Worm (Caenorhabditis elegans) whole organism, L4 larva: ENCODE results near the gene dyf-19.

Experiments
- D1046.2 ChIP-seq: fragments of 200-800 bp; sonication (Bioruptor generic); IDR thresholded peaks from 2 replicates; pipeline ENCODE4 v1.3.6; 2022; ENCODE audit warnings: missing genetic modification characterization, missing compliant biosample characterization
- F37D6.2 ChIP-seq: sonication (generic microtip); optimal IDR thresholded peaks from 2 replicates; lab custom pipeline; 2016; ENCODE audit warnings: mild to moderate bottlenecking, missing genetic modification characterization, missing compliant biosample characterization
- F44E2.7 ChIP-seq: fragments of 200-800 bp; sonication (Bioruptor generic); IDR thresholded peaks from 2 replicates; pipeline ENCODE4 v2.1.2; 2022; ENCODE audit warnings: missing genetic modification characterization, missing compliant biosample characterization
- R02D3.7 ChIP-seq: fragments of 150-350 bp; sonication (generic microtip); optimal IDR thresholded peaks from 3 replicates; lab custom pipeline; 2014; ENCODE audit warnings: missing biosample characterization, missing genetic modification characterization
- T26A8.4 ChIP-seq: fragments of 200-800 bp; sonication (Bioruptor generic); IDR thresholded peaks from 2 replicates; pipeline ENCODE4 v1.3.6; 2022; ENCODE audit warnings: missing genetic modification characterization, missing compliant biosample characterization
- Y105C5A.15 ChIP-seq: fragments of 200-800 bp; sonication (Bioruptor generic); IDR thresholded peaks from 2 replicates; pipeline ENCODE4 v1.3.6; 2022; ENCODE audit warnings: missing genetic modification characterization, missing compliant biosample characterization
- Y48G9A.11 ChIP-seq: fragments of 200-800 bp; sonication (Bioruptor generic); IDR thresholded peaks from 2 replicates; pipeline ENCODE4 v1.3.6; 2022; ENCODE audit warnings: missing genetic modification reagents, missing genetic modification characterization, missing compliant biosample characterization
- Y5F2A.4 ChIP-seq: fragments of 200-800 bp; sonication (Bioruptor generic); optimal IDR thresholded peaks from 2 replicates; lab custom pipeline; 2018; ENCODE audit warnings: mild to moderate bottlenecking, missing genetic modification characterization, missing compliant biosample characterization
- Y75B8A.6 ChIP-seq: fragments of 200-800 bp; sonication (Bioruptor generic); IDR thresholded peaks from 2 replicates; pipeline ENCODE4 v1.3.6; 2022; ENCODE audit warnings: missing genetic modification reagents, missing genetic modification characterization, missing compliant biosample characterization
- ZK337.2 ChIP-seq: fragments of 200-800 bp; sonication (Bioruptor generic); IDR thresholded peaks from 2 replicates; pipeline ENCODE4 v1.3.6; 2022; ENCODE audit warnings: missing genetic modification reagents, missing genetic modification characterization, missing compliant biosample characterization
- ZK546.5 ChIP-seq, 2 experiments: sonication (generic microtip); optimal IDR thresholded peaks; 2 replicates each; lab custom pipeline; 2017; ENCODE audit warnings: missing biosample characterization in 2 of 2, missing genetic modification characterization in 2 of 2
- aly-2 ChIP-seq: sonication (generic microtip); optimal IDR thresholded peaks from 2 replicates; lab custom pipeline; 2018; ENCODE audit warnings: missing biosample characterization, missing genetic modification characterization
- attf-4 ChIP-seq: sonication (generic microtip); optimal IDR thresholded peaks from 3 replicates; lab custom pipeline; 2017; ENCODE audit warnings: missing biosample characterization, missing genetic modification characterization
- ceh-20 ChIP-seq: fragments of 200-800 bp; sonication (Bioruptor generic); IDR thresholded peaks from 2 replicates; pipeline ENCODE4 v1.3.6; 2022; ENCODE audit warnings: missing genetic modification reagents, missing genetic modification characterization, missing compliant biosample characterization
- ceh-32 ChIP-seq: sonication (generic microtip); optimal IDR thresholded peaks from 2 replicates; lab custom pipeline; 2016; ENCODE audit warnings: mild to moderate bottlenecking, missing genetic modification characterization, missing compliant biosample characterization; ENCODE audit not compliant: poor library complexity
- ceh-62 ChIP-seq: sonication (generic microtip); optimal IDR thresholded peaks from 2 replicates; lab custom pipeline; 2017; ENCODE audit warnings: missing biosample characterization, missing genetic modification characterization
- daf-19 ChIP-seq: fragments of 200-800 bp; sonication (Bioruptor generic); conservative IDR thresholded peaks from 2 replicates; pipeline ENCODE4 v1.3.6; 2022; ENCODE audit warnings: missing genetic modification characterization, missing compliant biosample characterization
- daf-8 ChIP-seq: fragments of 200-800 bp; sonication (Bioruptor generic); IDR thresholded peaks from 2 replicates; pipeline ENCODE4 v1.3.6; 2022; ENCODE audit warnings: missing genetic modification characterization, missing compliant biosample characterization
- dmd-9 ChIP-seq: fragments of 200-800 bp; sonication (Bioruptor generic); IDR thresholded peaks from 2 replicates; pipeline ENCODE4 v1.3.6; 2022; ENCODE audit warnings: missing genetic modification reagents, missing genetic modification characterization, missing compliant biosample characterization
- dpl-1 ChIP-seq: fragments of 150-350 bp; optimal IDR thresholded peaks from 2 replicates; lab custom pipeline; 2014; ENCODE audit warnings: missing biosample characterization, missing genetic modification reagents, missing genetic modification characterization
- fkh-10 ChIP-seq: fragments of 150-350 bp; optimal IDR thresholded peaks from 2 replicates; lab custom pipeline; 2014; ENCODE audit warnings: missing biosample characterization, missing genetic modification reagents, missing genetic modification characterization
- fos-1 ChIP-seq: fragments of 150-350 bp; optimal IDR thresholded peaks from 2 replicates; lab custom pipeline; 2014; ENCODE audit warnings: missing biosample characterization, missing genetic modification characterization
- hlh-11 ChIP-seq: fragments of 200-800 bp; sonication (Bioruptor generic); optimal IDR thresholded peaks from 2 replicates; lab custom pipeline; 2018; ENCODE audit warnings: mild to moderate bottlenecking, missing genetic modification characterization, missing compliant biosample characterization
- hlh-30 ChIP-seq: sonication (generic microtip); optimal IDR thresholded peaks from 2 replicates; lab custom pipeline; 2017; ENCODE audit warnings: antibody characterized with exemption, mild to moderate bottlenecking, missing genetic modification characterization, missing compliant biosample characterization; ENCODE audit not compliant: insufficient read depth
- lin-13 ChIP-seq: fragments of 150-350 bp; optimal IDR thresholded peaks from 2 replicates; lab custom pipeline; 2014; ENCODE audit warnings: missing biosample characterization, missing genetic modification reagents, missing genetic modification characterization
- lin-38 ChIP-seq: fragments of 200-800 bp; sonication (Bioruptor generic); IDR thresholded peaks from 2 replicates; pipeline ENCODE4 v1.3.6; 2022; ENCODE audit warnings: missing genetic modification reagents, missing genetic modification characterization, missing compliant biosample characterization
- lin-39 ChIP-seq: fragments of 150-350 bp; optimal IDR thresholded peaks from 2 replicates; lab custom pipeline; 2014; ENCODE audit warnings: missing biosample characterization, missing genetic modification reagents, missing genetic modification characterization
- madf-5 ChIP-seq, 2 experiments: fragments of 200-800 bp; sonication (Bioruptor generic); IDR thresholded peaks; 2 replicates each; pipeline ENCODE4 v1.3.6; 2022; ENCODE audit warnings: missing compliant biosample characterization in 2 of 2, missing genetic modification characterization in 2 of 2
- mdl-1 ChIP-seq, 2 experiments: fragments of 150-350 bp in 1 of 2; sonication (generic microtip) in 1 of 2; optimal IDR thresholded peaks; 2 replicates each; lab custom pipeline; 2014 to 2017; ENCODE audit warnings: missing biosample characterization in 2 of 2, missing genetic modification characterization in 2 of 2
- mdt-29 ChIP-seq: fragments of 200-800 bp; sonication (Bioruptor generic); IDR thresholded peaks from 2 replicates; pipeline ENCODE4 v1.3.6; 2022; ENCODE audit warnings: missing genetic modification reagents, missing genetic modification characterization, missing compliant biosample characterization
- mxl-2 ChIP-seq: fragments of 200-800 bp; sonication (Bioruptor generic); conservative IDR thresholded peaks from 2 replicates; pipeline ENCODE4 v1.3.6; 2022; ENCODE audit warnings: missing genetic modification reagents, missing genetic modification characterization, missing compliant biosample characterization
- nhr-25 ChIP-seq: sonication (generic microtip); optimal IDR thresholded peaks from 2 replicates; lab custom pipeline; 2017; ENCODE audit warnings: missing genetic modification characterization, mild to moderate bottlenecking, missing compliant biosample characterization, antibody characterized with exemption, moderate library complexity, borderline replicate concordance; ENCODE audit not compliant: insufficient read depth
- nhr-28 ChIP-seq: fragments of 150-350 bp; optimal IDR thresholded peaks from 2 replicates; lab custom pipeline; 2014; ENCODE audit warnings: missing biosample characterization, missing genetic modification characterization
- nhr-41 ChIP-seq: fragments of 200-800 bp; sonication (Bioruptor generic); IDR thresholded peaks from 2 replicates; pipeline ENCODE4 v1.3.6; 2022; ENCODE audit warnings: missing genetic modification reagents, missing genetic modification characterization, missing compliant biosample characterization
- nhr-48 ChIP-seq: sonication (generic microtip); optimal IDR thresholded peaks from 2 replicates; lab custom pipeline; 2016; ENCODE audit warnings: mild to moderate bottlenecking, missing genetic modification characterization, missing compliant biosample characterization
- nhr-6 ChIP-seq: fragments of 150-350 bp; optimal IDR thresholded peaks from 2 replicates; lab custom pipeline; 2014; ENCODE audit warnings: missing biosample characterization, missing genetic modification characterization
- nhr-76 ChIP-seq: fragments of 150-350 bp; optimal IDR thresholded peaks from 2 replicates; lab custom pipeline; 2014; ENCODE audit warnings: missing biosample characterization, missing genetic modification characterization
- pha-4 ChIP-seq, 2 experiments: fragments of 150-350 bp in 1 of 2; fragments of 200-800 bp in 1 of 2; sonication (Bioruptor generic) in 1 of 2; IDR thresholded peaks in 1 of 2; optimal IDR thresholded peaks in 1 of 2; 2 replicates each; pipeline versions ENCODE4 v1.3.6 to Lab custom; 2014 to 2022; ENCODE audit warnings: missing genetic modification characterization in 2 of 2, missing genetic modification reagents in 2 of 2, missing biosample characterization in 1 of 2, missing compliant biosample characterization in 1 of 2
- php-3 ChIP-seq: fragments of 200-800 bp; sonication (Bioruptor generic); IDR thresholded peaks from 2 replicates; pipeline ENCODE4 v1.3.6; 2022; ENCODE audit warnings: missing genetic modification reagents, missing genetic modification characterization, missing compliant biosample characterization
- saeg-2 ChIP-seq: fragments of 200-800 bp; sonication (Bioruptor generic); IDR thresholded peaks from 2 replicates; pipeline ENCODE4 v1.3.6; 2022; ENCODE audit warnings: missing genetic modification reagents, missing genetic modification characterization, missing compliant biosample characterization
- sdz-12 ChIP-seq: fragments of 200-800 bp; sonication (Bioruptor generic); optimal IDR thresholded peaks from 2 replicates; lab custom pipeline; 2018; ENCODE audit warnings: mild to moderate bottlenecking, missing genetic modification characterization, missing compliant biosample characterization
- snpc-1.2 ChIP-seq: fragments of 200-800 bp; sonication (Bioruptor generic); IDR thresholded peaks from 2 replicates; pipeline ENCODE4 v1.3.6; 2022; ENCODE audit warnings: missing genetic modification reagents, missing genetic modification characterization, missing compliant biosample characterization
- spr-1 ChIP-seq: sonication (generic microtip); optimal IDR thresholded peaks from 2 replicates; lab custom pipeline; 2016; ENCODE audit warnings: mild to moderate bottlenecking, missing genetic modification characterization, missing compliant biosample characterization
- tag-97 ChIP-seq: fragments of 200-800 bp; sonication (Bioruptor generic); IDR thresholded peaks from 2 replicates; pipeline ENCODE4 v1.3.6; 2022; ENCODE audit warnings: missing genetic modification characterization, missing compliant biosample characterization
- unc-130 ChIP-seq: sonication (generic microtip); optimal IDR thresholded peaks from 2 replicates; lab custom pipeline; 2016; ENCODE audit warnings: missing genetic modification reagents, missing genetic modification characterization, missing compliant biosample characterization
- unc-39 ChIP-seq: sonication (generic microtip); optimal IDR thresholded peaks from 2 replicates; lab custom pipeline; 2017; ENCODE audit warnings: missing biosample characterization, missing genetic modification characterization
- zag-1 ChIP-seq: fragments of 150-350 bp; optimal IDR thresholded peaks from 2 replicates; lab custom pipeline; 2014; ENCODE audit warnings: missing biosample characterization, missing genetic modification characterization
- ztf-11 ChIP-seq: fragments of 150-350 bp; optimal IDR thresholded peaks from 2 replicates; lab custom pipeline; 2014; ENCODE audit warnings: missing biosample characterization, missing genetic modification characterization
- ztf-7 ChIP-seq: fragments of 150-350 bp; optimal IDR thresholded peaks from 2 replicates; lab custom pipeline; 2014; ENCODE audit warnings: missing biosample characterization, missing genetic modification characterization

Gene dyf-19

ce11 chrV:19640808-19641207, 16.0 kb downstream of the dyf-19 start, which contains the start of gene Y43F8C.6:
Gene Y43F8C.6 (minus strand): TSS chrV:19640908.
- TF ChIP-seq spr-1 = no peak
- TF ChIP-seq ztf-7 (tag; lab: Kevin White, UChicago) = no peak
- TF ChIP-seq lin-13 (GFP tag; lab: Kevin White, UChicago) = no peak
- TF ChIP-seq snpc-1.2 (GFP tag; lab: Robert Waterston, UW) = no peak
- TF ChIP-seq ztf-11 (tag; lab: Kevin White, UChicago) = no peak
- no peak for TF ChIP-seq ZK337.2 (GFP tag; lab: Robert Waterston, UW)
- no peak for TF ChIP-seq Y48G9A.11
- no peak for TF ChIP-seq nhr-76 (tag; lab: Kevin White, UChicago)
- no peak for TF ChIP-seq lin-39
- no peak for TF ChIP-seq php-3 (GFP tag; lab: Robert Waterston, UW)
- TF ChIP-seq pha-4 (GFP tag; IDR thresholded peaks at IDR 0.05; lab: Robert Waterston, UW) = no peak
- no peak for TF ChIP-seq pha-4 (tag; optimal IDR thresholded peaks at IDR 0.05; lab: Kevin White, UChicago)
- TF ChIP-seq nhr-6 (tag; lab: Kevin White, UChicago) = no peak
- no peak for TF ChIP-seq fos-1 (tag; lab: Kevin White, UChicago)
- no peak for TF ChIP-seq Y5F2A.4
- TF ChIP-seq aly-2 (tag; lab: Kevin White, UChicago) = no peak
- no peak for TF ChIP-seq Y105C5A.15 (GFP tag; lab: Robert Waterston, UW)
- TF ChIP-seq attf-4 (tag; lab: Kevin White, UChicago) = no peak

DNA sequence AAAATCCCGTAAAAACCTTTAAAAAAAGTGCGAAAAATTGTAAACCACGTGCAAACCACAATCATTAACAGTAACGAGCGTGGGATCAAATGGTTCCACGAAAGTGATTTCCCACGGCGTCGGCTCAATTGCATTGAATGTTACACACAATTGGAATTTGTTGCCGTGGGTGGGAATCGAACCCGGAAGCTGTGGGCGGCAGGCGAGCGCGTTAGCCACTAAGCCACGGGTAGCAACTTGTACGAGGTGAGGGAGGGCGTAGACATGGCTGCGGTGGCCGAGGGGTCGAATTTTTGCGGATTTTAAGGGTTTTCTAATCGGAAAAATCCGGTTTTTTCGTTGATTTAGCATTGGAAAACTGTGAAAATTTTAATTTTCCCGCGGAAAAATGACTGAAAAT, 18.2 kb downstream of the dyf-19 start:
- TF ChIP-seq ceh-20 (GFP tag; lab: Robert Waterston, UW) = peak; percentile 89
- TF ChIP-seq spr-1 = peak; percentile 92
- TF ChIP-seq mdl-1 (tag; optimal IDR thresholded peaks at IDR 0.05; lab: Kevin White, UChicago) = peak in 1 of 2 experiments; percentile 56
- TF ChIP-seq madf-5 (GFP tag; IDR thresholded peaks at IDR 0.05; lab: Robert Waterston, UW) = peak; percentile 94 to 97
- TF ChIP-seq snpc-1.2 (GFP tag; lab: Robert Waterston, UW) = peak; percentile 93
- peak; percentile 33 for TF ChIP-seq nhr-28
- peak; percentile 21 for TF ChIP-seq nhr-25 (tag; lab: Kevin White, UChicago)
- TF ChIP-seq mxl-2 (GFP tag; lab: Robert Waterston, UW) = peak; percentile 87
- TF ChIP-seq F44E2.7 (GFP tag; lab: Robert Waterston, UW) = peak; percentile 99
- no peak for TF ChIP-seq zag-1
- no peak for TF ChIP-seq ceh-62 (tag; lab: Kevin White, UChicago)
- TF ChIP-seq daf-19 = no peak
- TF ChIP-seq daf-8 (GFP tag; lab: Robert Waterston, UW) = peak; percentile 78; the same call in 1 of the 2 replicates
- peak; percentile 93 for TF ChIP-seq Y5F2A.4
- TF ChIP-seq mdt-29 (GFP tag; lab: Robert Waterston, UW) = peak; percentile 89
- TF ChIP-seq attf-4 (tag; lab: Kevin White, UChicago) = no peak
- TF ChIP-seq dpl-1 = peak; percentile 53
- peak; percentile 95 for TF ChIP-seq nhr-41
- TF ChIP-seq sdz-12 (GFP tag; lab: Kevin White, UChicago) = peak; percentile 95
- TF ChIP-seq saeg-2 (GFP tag; lab: Robert Waterston, UW) = peak; percentile 88
- no peak for TF ChIP-seq R02D3.7 (tag; lab: Kevin White, UChicago)
- peak; percentile 79 for TF ChIP-seq hlh-11
- no peak for TF ChIP-seq ceh-32
- TF ChIP-seq Y75B8A.6 (GFP tag; lab: Robert Waterston, UW) = peak; percentile 95
- peak; percentile 81 for TF ChIP-seq nhr-48 (tag; lab: Kevin White, UChicago)
- no peak for TF ChIP-seq ZK546.5 (tag; optimal IDR thresholded peaks at IDR 0.05; lab: Kevin White, UChicago)
- TF ChIP-seq F37D6.2 = peak; percentile 83
- TF ChIP-seq dmd-9 (GFP tag; lab: Robert Waterston, UW) = peak; percentile 89
- peak; percentile 95 for TF ChIP-seq T26A8.4 (GFP tag; lab: Robert Waterston, UW)
- TF ChIP-seq unc-39 (tag; lab: Kevin White, UChicago) = no peak
- peak; percentile 94 for TF ChIP-seq D1046.2 (GFP tag; lab: Robert Waterston, UW)
- peak; percentile 92 for TF ChIP-seq ZK337.2 (GFP tag; lab: Robert Waterston, UW)
- peak; percentile 93 for TF ChIP-seq lin-13 (GFP tag; lab: Kevin White, UChicago)
- TF ChIP-seq fkh-10 (GFP tag; lab: Kevin White, UChicago) = no peak
- TF ChIP-seq lin-38 (GFP tag; lab: Robert Waterston, UW) = peak; percentile 89
- TF ChIP-seq hlh-30 (tag; lab: Kevin White, UChicago) = peak; percentile 68
- 0 out of 2 replicates have a peak, but pooled peaks have one; percentile 11 for TF ChIP-seq tag-97 (GFP tag; lab: Robert Waterston, UW)
- peak; percentile 74 for TF ChIP-seq unc-130 (GFP tag; lab: Kevin White, UChicago)
- TF ChIP-seq nhr-6 (tag; lab: Kevin White, UChicago) = peak; percentile 64
